Worm (Caenorhabditis elegans) whole organism, L4/young adult: ENCODE results near the gene dgat-2.

Source experiments
- W03F9.2 ChIP-seq: fragments of 150-350 bp; optimal IDR thresholded peaks from 2 replicates; lab custom pipeline; 2014; ENCODE audit warnings: missing biosample characterization, missing genetic modification characterization
- dao-5 ChIP-seq: sonication (generic microtip); optimal IDR thresholded peaks from 2 replicates; lab custom pipeline; 2016; ENCODE audit warnings: missing genotype, missing genetic modification characterization, moderate library complexity, missing compliant biosample characterization
- him-1 ChIP-seq: sonication (generic microtip); optimal IDR thresholded peaks from 2 replicates; lab custom pipeline; 2016; ENCODE audit warnings: missing genotype, missing genetic modification reagents, missing genetic modification characterization, missing compliant biosample characterization

dgat-2 gene

DNA sequence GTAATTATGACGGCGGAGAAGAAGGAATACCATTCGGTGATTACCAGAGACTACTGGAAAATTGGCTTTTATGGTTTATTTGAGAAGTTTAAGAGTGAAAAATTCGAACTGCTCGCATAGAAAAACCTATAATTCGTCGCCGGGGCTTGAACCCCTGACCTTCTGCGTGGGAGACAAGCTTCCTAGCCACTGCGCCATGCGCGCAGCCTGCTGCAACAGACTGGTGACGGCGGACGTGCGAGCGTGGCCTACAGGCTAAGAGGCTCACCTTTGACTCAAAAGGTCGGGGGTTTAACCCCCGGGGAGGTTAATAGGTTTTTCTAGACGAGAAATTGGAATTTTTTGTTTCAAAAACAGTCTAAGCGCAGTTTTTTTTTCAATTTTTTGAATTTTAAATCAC, 4.3 kb downstream of the dgat-2 start:
- no peak for TF ChIP-seq W03F9.2 (tag; lab: Kevin White, UChicago)

ce11 chrV:17665906-17666305, 5.8 kb downstream of the dgat-2 start, which contains the start of gene F59A1.11:
Gene F59A1.11, minus strand, starts transcription at chrV:17666006.
- TF ChIP-seq him-1 (tag; lab: Kevin White, UChicago): no peak
- TF ChIP-seq dao-5 (tag; lab: Kevin White, UChicago): no peak
- no peak for TF ChIP-seq W03F9.2 (tag; lab: Kevin White, UChicago)

ce11 chrV:17667676-17668075, 7.6 kb downstream of the dgat-2 start, which contains the start of gene F59A1.12:
Gene F59A1.12, minus strand, starts transcription at chrV:17667776.
- no peak for TF ChIP-seq him-1 (tag; lab: Kevin White, UChicago)
- TF ChIP-seq W03F9.2 (tag; lab: Kevin White, UChicago): no peak
- no peak for TF ChIP-seq dao-5 (tag; lab: Kevin White, UChicago)

- TF ChIP-seq W03F9.2 (tag; lab: Kevin White, UChicago) (no peak), him-1 (tag; lab: Kevin White, UChicago) (no peak), dao-5 (tag; lab: Kevin White, UChicago) (no peak)
These were observed 8.4 kb downstream of the dgat-2 start, which contains the start of gene str-89 for ce11 chrV:17668531-17668930. Gene str-89, plus strand, starts transcription at chrV:17668831.

DNA sequence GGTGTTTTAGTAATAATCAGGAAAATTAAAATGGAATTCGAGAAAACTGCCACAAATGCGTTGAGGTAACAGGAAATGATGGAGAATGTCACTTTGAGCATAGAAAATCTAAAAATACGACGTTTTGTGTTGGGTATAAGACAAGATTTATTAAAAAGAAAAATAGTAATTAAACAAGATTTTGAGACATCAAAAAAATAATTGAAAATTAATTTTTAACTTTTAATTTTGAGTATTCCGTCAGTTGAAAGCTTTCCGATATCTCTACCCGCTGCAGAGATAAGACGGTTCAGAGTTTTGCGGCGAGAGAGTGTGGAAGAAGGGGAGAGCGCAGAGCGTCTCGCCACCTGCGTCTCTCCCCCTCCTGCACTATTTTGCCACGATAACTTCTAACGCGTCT, 13.2 kb downstream of the dgat-2 start, which contains the start of gene str-93:
Gene str-93 (minus strand): TSS at position 101 of the 400 bp plus-strand sequence.
- TF ChIP-seq W03F9.2 (tag; lab: Kevin White, UChicago): no peak
- no peak for TF ChIP-seq dao-5 (tag; lab: Kevin White, UChicago)
- no peak for TF ChIP-seq him-1 (tag; lab: Kevin White, UChicago)

DNA sequence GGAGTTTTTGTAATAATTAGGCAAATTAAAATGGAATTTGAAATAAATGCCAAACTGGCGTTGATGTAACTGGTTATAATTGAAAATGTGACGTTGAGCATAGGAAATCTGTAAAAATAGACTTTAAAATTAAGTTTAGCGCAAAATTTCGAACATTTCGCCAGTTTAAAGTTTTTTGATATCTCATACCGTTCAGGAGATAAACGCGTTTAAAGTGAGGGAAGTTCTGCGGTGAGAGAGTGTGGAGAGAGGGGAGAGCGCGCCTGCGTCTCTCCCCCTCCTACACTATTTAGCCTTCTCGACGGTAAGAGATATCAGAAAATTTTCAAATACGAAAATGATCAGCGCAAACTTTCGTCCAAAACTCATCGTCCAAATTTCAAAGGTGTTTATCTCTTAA, 16.4 kb downstream of the dgat-2 start, which contains the start of gene str-92:
Gene str-92 (minus strand): TSS at position 101 of the 400 bp plus-strand sequence.
- no peak for TF ChIP-seq him-1 (tag; lab: Kevin White, UChicago)
- TF ChIP-seq W03F9.2 (tag; lab: Kevin White, UChicago): no peak
- no peak for TF ChIP-seq dao-5 (tag; lab: Kevin White, UChicago)

- TF ChIP-seq W03F9.2 (tag; lab: Kevin White, UChicago): no peak
- TF ChIP-seq dao-5 (tag; lab: Kevin White, UChicago): no peak
- no peak for TF ChIP-seq him-1 (tag; lab: Kevin White, UChicago)
These were observed 23.2 kb downstream of the dgat-2 start for ce11 chrV:17683290-17683689.

ce11 chrV:17683763-17684162, 23.7 kb downstream of the dgat-2 start, which contains the start of gene F59A1.15:
Gene F59A1.15, minus strand, starts transcription at chrV:17683863.
- TF ChIP-seq him-1 (tag; lab: Kevin White, UChicago): no peak
- no peak for TF ChIP-seq W03F9.2 (tag; lab: Kevin White, UChicago)
- TF ChIP-seq dao-5 (tag; lab: Kevin White, UChicago): no peak

ce11 chrV:17684857-17685256, 24.8 kb downstream of the dgat-2 start, which contains the start of the genes F59A1.16 and F59A1.6:
Gene F59A1.16, minus strand, starts transcription at chrV:17684957.
Gene F59A1.6, plus strand, starts transcription at chrV:17685141.
- no peak for TF ChIP-seq W03F9.2 (tag; lab: Kevin White, UChicago)

- no peak for TF ChIP-seq him-1 (tag; lab: Kevin White, UChicago)
- no peak for TF ChIP-seq dao-5 (tag; lab: Kevin White, UChicago)
- TF ChIP-seq W03F9.2 (tag; lab: Kevin White, UChicago): no peak
These were observed 26.7 kb downstream of the dgat-2 start, which contains the start of gene F59A1.18 for ce11 chrV:17686852-17687251. Gene F59A1.18, minus strand, starts transcription at chrV:17686952.

DNA sequence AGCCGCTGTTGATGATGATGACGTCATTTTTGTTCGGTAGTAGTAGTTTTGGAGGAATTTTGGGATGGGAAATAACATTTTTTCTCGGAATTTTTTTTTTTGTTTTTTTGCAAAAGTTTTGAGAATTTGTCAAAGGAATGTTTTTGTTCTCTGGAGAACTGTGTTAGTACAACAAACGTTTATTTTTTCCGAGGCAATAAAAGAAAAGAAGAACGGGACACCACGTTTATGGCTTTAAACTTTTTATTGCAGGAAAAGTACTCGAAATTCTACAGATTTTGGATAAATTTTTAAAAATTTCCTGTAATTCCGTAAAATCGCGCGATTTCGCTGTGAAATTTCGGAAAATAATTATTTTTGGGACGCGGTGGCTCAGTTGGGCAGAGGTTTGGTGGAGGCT, 30.8 kb downstream of the dgat-2 start, which contains the start of gene F59A1.13:
Gene F59A1.13 (minus strand): TSS at position 101 of the 400 bp plus-strand sequence.
- TF ChIP-seq him-1 (tag; lab: Kevin White, UChicago) (no peak), W03F9.2 (tag; lab: Kevin White, UChicago) (no peak), dao-5 (tag; lab: Kevin White, UChicago) (no peak)

DNA sequence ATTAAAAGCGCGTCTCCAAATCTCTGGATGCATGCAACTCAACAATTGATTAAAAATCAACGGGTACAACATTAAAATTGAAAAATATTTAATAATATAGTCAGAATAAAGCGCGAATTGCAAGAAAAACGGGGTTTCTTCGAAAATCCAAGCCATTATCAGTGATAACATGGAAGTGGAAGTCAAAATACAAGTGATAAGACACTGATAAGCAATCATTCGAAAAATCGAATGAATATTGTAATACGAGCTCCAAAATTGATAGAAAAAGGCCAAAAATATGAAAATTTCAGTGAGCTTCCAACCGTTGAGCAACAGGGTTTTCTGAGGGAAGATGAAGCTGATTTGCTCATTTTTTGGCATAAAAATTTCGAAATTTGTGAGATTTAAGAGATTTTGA, 34.2 kb downstream of the dgat-2 start:
- TF ChIP-seq him-1 (tag; lab: Kevin White, UChicago) (no peak), W03F9.2 (tag; lab: Kevin White, UChicago) (no peak), dao-5 (tag; lab: Kevin White, UChicago) (no peak)

DNA sequence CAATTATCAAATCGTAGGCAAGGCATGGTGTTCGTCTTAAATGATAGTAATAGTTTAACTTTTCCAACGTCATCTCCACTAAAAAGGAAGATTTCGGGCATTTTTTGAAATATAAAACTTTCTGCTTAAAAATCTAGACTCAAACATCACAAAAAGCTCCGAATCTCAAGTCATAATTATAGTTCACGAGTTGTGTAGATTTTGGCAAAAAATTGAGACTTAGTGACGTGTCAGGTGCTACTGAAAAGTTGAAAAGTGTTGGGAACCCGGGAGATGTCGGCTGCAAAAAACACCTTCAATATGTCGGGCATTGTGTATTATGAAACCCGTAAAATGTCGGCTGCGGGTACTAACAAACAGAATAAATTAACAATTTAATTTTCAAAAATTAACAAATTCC, 35.7 kb downstream of the dgat-2 start, which contains the start of gene Y26G10.1:
Gene Y26G10.1 (minus strand): TSS at position 101 of the 400 bp plus-strand sequence.
- TF ChIP-seq W03F9.2 (tag; lab: Kevin White, UChicago) (no peak), dao-5 (tag; lab: Kevin White, UChicago) (no peak), him-1 (tag; lab: Kevin White, UChicago) (no peak)

ce11 chrV:17696753-17697152, 36.6 kb downstream of the dgat-2 start, which contains the start of gene spp-29:
Gene spp-29, minus strand, starts transcription at chrV:17696853.
- TF ChIP-seq him-1 (tag; lab: Kevin White, UChicago): no peak
